Fruit fly (Drosophila melanogaster) whole organism, embryonic: ENCODE data around the gene CG17187.

Experiments
- ATbp ChIP-seq: fragments of 200-800 bp; sonication (Bioruptor generic); optimal IDR thresholded peaks from 2 replicates; lab custom pipeline; 2017; ENCODE audit warnings: missing biosample characterization, mild to moderate bottlenecking, missing genetic modification characterization, missing genetic modification reagents
- BEAF-32 ChIP-seq: fragments of 200-800 bp; sonication (Bioruptor generic); optimal IDR thresholded peaks from 3 replicates; lab custom pipeline; 2017; ENCODE audit warnings: missing biosample characterization, missing genetic modification characterization, mild to moderate bottlenecking, moderate library complexity, missing genetic modification reagents
- CG10543 ChIP-seq: fragments of 200-800 bp; sonication (Bioruptor generic); optimal IDR thresholded peaks from 3 replicates; lab custom pipeline; 2017; ENCODE audit warnings: missing biosample characterization, mild to moderate bottlenecking, missing genetic modification characterization, moderate library complexity
- CG11247 ChIP-seq: fragments of 200-800 bp; sonication (Bioruptor generic); IDR thresholded peaks from 2 replicates; pipeline ENCODE4 v1.3.6; 2022; ENCODE audit warnings: missing biosample characterization, missing genetic modification characterization
- CG11456 ChIP-seq: fragments of 200-800 bp; sonication (Bioruptor generic); IDR thresholded peaks from 3 replicates; pipeline ENCODE4 v1.3.6; 2022; ENCODE audit warnings: missing biosample characterization, missing genetic modification characterization
- CG12219 ChIP-seq: fragments of 200-800 bp; sonication (Bioruptor generic); optimal IDR thresholded peaks from 3 replicates; lab custom pipeline; 2018; ENCODE audit warnings: missing biosample characterization, mild to moderate bottlenecking, missing genetic modification characterization
- CG14050 ChIP-seq: fragments of 200-800 bp; sonication (Bioruptor generic); IDR thresholded peaks from 3 replicates; pipeline ENCODE4 v1.3.6; 2022; ENCODE audit warnings: missing biosample characterization, missing genetic modification characterization
- CG1529 ChIP-seq: fragments of 200-800 bp; sonication (Bioruptor generic); optimal IDR thresholded peaks from 3 replicates; lab custom pipeline; 2018; ENCODE audit warnings: missing biosample characterization, missing genetic modification characterization
- CG17361 ChIP-seq: fragments of 200-800 bp; sonication (Bioruptor generic); IDR thresholded peaks from 3 replicates; pipeline ENCODE4 v1.3.6; 2022; ENCODE audit warnings: missing biosample characterization, missing genetic modification characterization
- CG3163 ChIP-seq: fragments of 200-800 bp; sonication (Bioruptor generic); optimal IDR thresholded peaks from 3 replicates; lab custom pipeline; 2016; ENCODE audit warnings: missing biosample characterization, missing genetic modification characterization
- CG32767 ChIP-seq: fragments of 200-800 bp; sonication (Bioruptor generic); IDR thresholded peaks from 2 replicates; pipeline ENCODE4 v1.3.6; 2022; ENCODE audit warnings: missing biosample characterization, missing genetic modification characterization
- CG34376 ChIP-seq: fragments of 200-800 bp; sonication (Bioruptor generic); optimal IDR thresholded peaks from 2 replicates; lab custom pipeline; 2018; ENCODE audit warnings: missing biosample characterization, mild to moderate bottlenecking, missing genetic modification characterization
- CG34422 ChIP-seq: fragments of 200-800 bp; sonication (Bioruptor generic); IDR thresholded peaks from 3 replicates; pipeline ENCODE4 v1.3.6; 2022; ENCODE audit warnings: missing biosample characterization, missing genetic modification characterization
- CG3838 ChIP-seq: fragments of 200-800 bp; sonication (Bioruptor generic); optimal IDR thresholded peaks from 3 replicates; lab custom pipeline; 2016; ENCODE audit warnings: missing biosample characterization, missing genetic modification characterization
- CG3995 ChIP-seq: fragments of 200-800 bp; sonication (Bioruptor generic); optimal IDR thresholded peaks from 3 replicates; lab custom pipeline; 2016; ENCODE audit warnings: missing biosample characterization, missing genetic modification characterization
- CG4282 ChIP-seq: fragments of 200-800 bp; sonication (Bioruptor generic); optimal IDR thresholded peaks from 2 replicates; lab custom pipeline; 2016; ENCODE audit warnings: missing biosample characterization, missing genetic modification characterization
- CG5180 ChIP-seq: fragments of 200-800 bp; sonication (Bioruptor generic); optimal IDR thresholded peaks from 3 replicates; lab custom pipeline; 2017; ENCODE audit warnings: missing biosample characterization, missing genetic modification characterization, mild to moderate bottlenecking, moderate library complexity, missing genetic modification reagents
- CG7556 ChIP-seq: fragments of 200-800 bp; sonication (Bioruptor generic); optimal IDR thresholded peaks from 2 replicates; lab custom pipeline; 2017; ENCODE audit warnings: missing biosample characterization, mild to moderate bottlenecking, missing genetic modification characterization
- CG8359 ChIP-seq: fragments of 200-800 bp; sonication (Bioruptor generic); optimal IDR thresholded peaks from 2 replicates; lab custom pipeline; 2017; ENCODE audit warnings: missing biosample characterization, mild to moderate bottlenecking, missing genetic modification characterization, borderline replicate concordance
- Ets65A ChIP-seq: fragments of 200-800 bp; sonication (Bioruptor generic); peaks from one replicate; lab custom pipeline; 2016; ENCODE audit warnings: missing biosample characterization, missing genetic modification characterization
- Jarid2 ChIP-seq: fragments of 200-800 bp; sonication (Bioruptor generic); optimal IDR thresholded peaks from 3 replicates; lab custom pipeline; 2017; ENCODE audit warnings: mild to moderate bottlenecking, missing biosample characterization, missing genetic modification reagents, missing genetic modification characterization
- Med ChIP-seq: fragments of 200-800 bp; sonication (Bioruptor generic); peaks from one replicate; lab custom pipeline; 2016; ENCODE audit warnings: missing biosample characterization, missing genetic modification characterization, mild to moderate bottlenecking, inconsistent platforms, moderate library complexity
- Pdp1 ChIP-seq, 2 experiments: fragments of 200-800 bp; sonication (Bioruptor generic); optimal IDR thresholded peaks; 3 replicates each; lab custom pipeline; 2016; ENCODE audit warnings: missing biosample characterization in 2 of 2, missing genetic modification characterization in 2 of 2, mild to moderate bottlenecking in 1 of 2, moderate library complexity in 1 of 2
- Sox100B ChIP-seq: fragments of 200-800 bp; sonication (Bioruptor generic); optimal IDR thresholded peaks from 3 replicates; lab custom pipeline; 2018; ENCODE audit warnings: missing biosample characterization, mild to moderate bottlenecking, missing genetic modification characterization
- Ssrp ChIP-seq: fragments of 200-800 bp; sonication (Bioruptor generic); optimal IDR thresholded peaks from 2 replicates; lab custom pipeline; 2018; ENCODE audit warnings: missing biosample characterization, mild to moderate bottlenecking, missing genetic modification characterization, moderate library complexity
- Trl ChIP-seq, 3 experiments: fragments of >200 bp in 2 of 3; fragments of 200-800 bp in 1 of 3; sonication (Bioruptor generic) in 1 of 3; optimal IDR thresholded peaks; 2 replicates in 1 of 3; 3 replicates in 2 of 3; lab custom pipeline; 2016 to 2017; ENCODE audit warnings: missing biosample characterization in 1 of 3, missing genetic modification characterization in 1 of 3
- Vsx1 ChIP-seq: fragments of 200-800 bp; sonication (Bioruptor generic); optimal IDR thresholded peaks from 2 replicates; lab custom pipeline; 2017; ENCODE audit warnings: missing biosample characterization, mild to moderate bottlenecking, missing genetic modification characterization, missing genetic modification reagents
- cato ChIP-seq: fragments of 200-800 bp; sonication (Bioruptor generic); optimal IDR thresholded peaks from 2 replicates; lab custom pipeline; 2016; ENCODE audit warnings: missing biosample characterization, missing genetic modification characterization, borderline replicate concordance
- cg ChIP-seq: fragments of 200-800 bp; sonication (Bioruptor generic); optimal IDR thresholded peaks from 3 replicates; lab custom pipeline; 2019; ENCODE audit warnings: missing biosample characterization, mild to moderate bottlenecking, missing genetic modification characterization, moderate library complexity
- crp ChIP-seq, 2 experiments: fragments of 200-800 bp; sonication (Bioruptor generic); optimal IDR thresholded peaks; 2 replicates in 1 of 2; 3 replicates in 1 of 2; lab custom pipeline; 2017; ENCODE audit warnings: missing biosample characterization in 2 of 2, missing genetic modification characterization in 2 of 2, mild to moderate bottlenecking in 1 of 2, moderate library complexity in 1 of 2
- danr ChIP-seq: fragments of 200-800 bp; sonication (Bioruptor generic); IDR thresholded peaks from 2 replicates; pipeline ENCODE4 v1.3.6; 2022; ENCODE audit warnings: missing biosample characterization, missing genetic modification characterization
- ewg ChIP-seq: fragments of 200-800 bp; sonication (Bioruptor generic); optimal IDR thresholded peaks from 3 replicates; lab custom pipeline; 2017; ENCODE audit warnings: mild to moderate bottlenecking, missing biosample characterization, missing genetic modification reagents, missing genetic modification characterization
- fd96Cb ChIP-seq: fragments of 200-800 bp; sonication (Bioruptor generic); optimal IDR thresholded peaks from 2 replicates; lab custom pipeline; 2018; ENCODE audit warnings: missing biosample characterization, mild to moderate bottlenecking, missing genetic modification characterization, moderate library complexity
- lbe ChIP-seq: fragments of 200-800 bp; sonication (Bioruptor generic); optimal IDR thresholded peaks from 2 replicates; lab custom pipeline; 2016; ENCODE audit warnings: missing biosample characterization, mild to moderate bottlenecking, missing genetic modification characterization
- mam ChIP-seq: fragments of 200-800 bp; sonication (Bioruptor generic); optimal IDR thresholded peaks from 3 replicates; lab custom pipeline; 2016; ENCODE audit warnings: missing biosample characterization, missing genetic modification characterization
- org-1 ChIP-seq: fragments of 200-800 bp; sonication (Bioruptor generic); optimal IDR thresholded peaks from 2 replicates; lab custom pipeline; 2017; ENCODE audit warnings: missing biosample characterization, missing genetic modification characterization
- pb ChIP-seq: fragments of 200-800 bp; sonication (Bioruptor generic); optimal IDR thresholded peaks from 3 replicates; lab custom pipeline; 2016; ENCODE audit warnings: missing biosample characterization, missing genetic modification characterization
- row ChIP-seq: fragments of 200-800 bp; sonication (Bioruptor generic); IDR thresholded peaks from 3 replicates; pipeline ENCODE4 v1.3.6; 2022; ENCODE audit warnings: missing biosample characterization, missing genetic modification characterization
- salm ChIP-seq: fragments of 200-800 bp; sonication (Bioruptor generic); optimal IDR thresholded peaks from 2 replicates; lab custom pipeline; 2018; ENCODE audit warnings: missing biosample characterization, mild to moderate bottlenecking, missing genetic modification characterization
- stc ChIP-seq: fragments of 200-800 bp; sonication (Bioruptor generic); IDR thresholded peaks from 2 replicates; pipeline ENCODE4 v1.3.6; 2022; ENCODE audit warnings: missing biosample characterization, missing genetic modification characterization
- sug ChIP-seq: fragments of 200-800 bp; optimal IDR thresholded peaks from 2 replicates; lab custom pipeline; 2019; ENCODE audit warnings: missing biosample characterization, mild to moderate bottlenecking, missing genetic modification characterization, moderate library complexity
- unc-4 ChIP-seq: fragments of 200-800 bp; sonication (Bioruptor generic); IDR thresholded peaks from 2 replicates; pipeline ENCODE4 v1.3.6; 2022; ENCODE audit warnings: missing biosample characterization, missing genetic modification characterization; ENCODE audit not compliant: partially characterized antibody
- wek ChIP-seq: fragments of 200-800 bp; sonication (Bioruptor generic); optimal IDR thresholded peaks from 3 replicates; lab custom pipeline; 2018; ENCODE audit warnings: missing biosample characterization, mild to moderate bottlenecking, missing genetic modification characterization, moderate library complexity

CG17187 gene

dm6 chr3R:11200042-11200884, 31.4 kb downstream of the CG17187 start (continued):
- TF ChIP-seq Sox100B = peak; percentile 30
- no peak for TF ChIP-seq CG3995 (GFP tag; lab: Kevin White, UChicago)
- peak; percentile 85 for TF ChIP-seq sug
- no peak for TF ChIP-seq CG5180 (GFP tag; lab: Kevin White, UChicago)
- TF ChIP-seq salm (tag; lab: Kevin White, UChicago) = no peak
- peak; percentile 25 for TF ChIP-seq Ets65A
- TF ChIP-seq ewg = peak; percentile 16
- no peak for TF ChIP-seq pb (GFP tag; lab: Kevin White, UChicago)
- no peak for TF ChIP-seq CG4282 (GFP tag; lab: Kevin White, UChicago)
- TF ChIP-seq CG3838 (GFP tag; lab: Kevin White, UChicago) = no peak
- no peak for TF ChIP-seq crp (GFP tag; optimal IDR thresholded peaks at IDR 0.05; lab: Kevin White, UChicago)
- TF ChIP-seq Jarid2 = peak; percentile 35
- no peak for TF ChIP-seq org-1 (GFP tag; lab: Kevin White, UChicago)
- no peak for TF ChIP-seq Ssrp
- peak; percentile 30 for TF ChIP-seq CG10543 (GFP tag; lab: Kevin White, UChicago)
- no peak for TF ChIP-seq danr
- TF ChIP-seq CG3163 (GFP tag; lab: Kevin White, UChicago) = no peak
- TF ChIP-seq wek (GFP tag; lab: Kevin White, UChicago) = peak; percentile 9
- TF ChIP-seq CG14050 (GFP tag; lab: Robert Waterston, UW) = no peak
- TF ChIP-seq CG17361 (GFP tag; lab: Robert Waterston, UW) = 0 out of 3 replicates have a peak, but pooled peaks have one; percentile 46
- TF ChIP-seq CG11247 (GFP tag; lab: Robert Waterston, UW) = 0 out of 2 replicates have a peak, but pooled peaks have one; percentile 23
- no peak for TF ChIP-seq lbe
- TF ChIP-seq CG34376 = peak; percentile 63
- TF ChIP-seq Med (GFP tag; lab: Kevin White, UChicago) = peak; percentile 57
- no peak for TF ChIP-seq mam (GFP tag; lab: Kevin White, UChicago)
- peak; percentile 43 for TF ChIP-seq cg (GFP tag; lab: Kevin White, UChicago)
- TF ChIP-seq ATbp (GFP tag; lab: Kevin White, UChicago) = peak; percentile 46
- no peak for TF ChIP-seq CG32767
- 0 out of 2 replicates have a peak, but pooled peaks have one; percentile 15 for TF ChIP-seq unc-4
- peak; percentile 13; the same call in 1 of the 3 replicates for TF ChIP-seq CG34422
- TF ChIP-seq stc (GFP tag; lab: Robert Waterston, UW) = 0 out of 2 replicates have a peak, but pooled peaks have one; percentile 16
- no peak for TF ChIP-seq CG8359
- TF ChIP-seq CG11456 (GFP tag; lab: Robert Waterston, UW) = 0 out of 3 replicates have a peak, but pooled peaks have one; percentile 36
- TF ChIP-seq CG12219 = no peak
- no peak for TF ChIP-seq cato
- TF ChIP-seq row (GFP tag; lab: Robert Waterston, UW) = no peak
- TF ChIP-seq CG7556 (GFP tag; lab: Kevin White, UChicago) = no peak
- TF ChIP-seq Pdp1 (GFP tag; optimal IDR thresholded peaks at IDR 0.05; lab: Kevin White, UChicago) = peak in 1 of 2 experiments; percentile 98
- TF ChIP-seq Vsx1 (GFP tag; lab: Kevin White, UChicago) = peak; percentile 41
- TF ChIP-seq BEAF-32 (GFP tag; lab: Kevin White, UChicago) = no peak
- peak; percentile 41 to 84 for TF ChIP-seq Trl (optimal IDR thresholded peaks at IDR 0.05; lab: Kevin White, UChicago)
- TF ChIP-seq Trl (GFP tag; optimal IDR thresholded peaks at IDR 0.05; lab: Kevin White, UChicago) = no peak
- TF ChIP-seq fd96Cb (tag; lab: Kevin White, UChicago) = no peak
- peak; percentile 27 for TF ChIP-seq CG1529 (GFP tag; lab: Kevin White, UChicago)
